Worm (Caenorhabditis elegans) whole organism, L4 larva: Measurements from ENCODE around the gene Y44A6D.7.

Experiments
- D1046.2 ChIP-seq: fragments of 200-800 bp; sonication (Bioruptor generic); IDR thresholded peaks from 2 replicates; pipeline ENCODE4 v1.3.6; 2022; ENCODE audit warnings: missing genetic modification characterization, missing compliant biosample characterization
- T20F7.1 ChIP-seq: fragments of 200-800 bp; sonication (Bioruptor generic); optimal IDR thresholded peaks from 2 replicates; lab custom pipeline; 2018; ENCODE audit warnings: mild to moderate bottlenecking, missing genetic modification characterization, missing compliant biosample characterization
- Y5F2A.4 ChIP-seq: fragments of 200-800 bp; sonication (Bioruptor generic); optimal IDR thresholded peaks from 2 replicates; lab custom pipeline; 2018; ENCODE audit warnings: mild to moderate bottlenecking, missing genetic modification characterization, missing compliant biosample characterization
- Y75B8A.6 ChIP-seq: fragments of 200-800 bp; sonication (Bioruptor generic); IDR thresholded peaks from 2 replicates; pipeline ENCODE4 v1.3.6; 2022; ENCODE audit warnings: missing genetic modification reagents, missing genetic modification characterization, missing compliant biosample characterization
- ZK546.5 ChIP-seq, 2 experiments: sonication (generic microtip); optimal IDR thresholded peaks; 2 replicates each; lab custom pipeline; 2017; ENCODE audit warnings: missing biosample characterization in 2 of 2, missing genetic modification characterization in 2 of 2
- aha-1 ChIP-seq: fragments of 150-350 bp; peaks from one replicate; lab custom pipeline; 2014; ENCODE audit warnings: missing biosample characterization, missing genetic modification characterization
- ama-1 ChIP-seq: fragments of 150-350 bp; optimal IDR thresholded peaks from 2 replicates; lab custom pipeline; 2014; ENCODE audit warnings: inconsistent platforms, mixed read lengths
- arid-1 ChIP-seq: fragments of 200-800 bp; sonication (Bioruptor generic); conservative IDR thresholded peaks from 2 replicates; pipeline ENCODE4 v1.3.6; 2022; ENCODE audit warnings: missing genetic modification reagents, missing genetic modification characterization, missing compliant biosample characterization
- ceh-62 ChIP-seq: sonication (generic microtip); optimal IDR thresholded peaks from 2 replicates; lab custom pipeline; 2017; ENCODE audit warnings: missing biosample characterization, missing genetic modification characterization
- cey-2 ChIP-seq: sonication (generic microtip); optimal IDR thresholded peaks from 3 replicates; lab custom pipeline; 2017; ENCODE audit warnings: missing genetic modification characterization, mild to moderate bottlenecking, missing compliant biosample characterization, antibody characterized with exemption, borderline replicate concordance; ENCODE audit not compliant: insufficient read depth
- daf-16 ChIP-seq, 3 experiments: sonication (generic microtip); optimal IDR thresholded peaks; 2 replicates each; lab custom pipeline; 2016 to 2017; ENCODE audit warnings: missing genetic modification characterization in 3 of 3, missing genetic modification reagents in 3 of 3, mild to moderate bottlenecking in 2 of 3, missing compliant biosample characterization in 2 of 3, missing biosample characterization in 1 of 3, moderate library complexity in 1 of 3
- daf-8 ChIP-seq: fragments of 200-800 bp; sonication (Bioruptor generic); IDR thresholded peaks from 2 replicates; pipeline ENCODE4 v1.3.6; 2022; ENCODE audit warnings: missing genetic modification characterization, missing compliant biosample characterization
- duxl-1 ChIP-seq: sonication (generic microtip); optimal IDR thresholded peaks from 2 replicates; lab custom pipeline; 2016; ENCODE audit warnings: mild to moderate bottlenecking, missing genetic modification characterization, moderate library complexity, missing compliant biosample characterization; ENCODE audit not compliant: poor library complexity
- dve-1 ChIP-seq: sonication (generic microtip); optimal IDR thresholded peaks from 2 replicates; lab custom pipeline; 2017; ENCODE audit warnings: antibody characterized with exemption, mild to moderate bottlenecking, missing genetic modification characterization, missing compliant biosample characterization; ENCODE audit not compliant: insufficient read depth
- fkh-10 ChIP-seq: fragments of 150-350 bp; optimal IDR thresholded peaks from 2 replicates; lab custom pipeline; 2014; ENCODE audit warnings: missing biosample characterization, missing genetic modification reagents, missing genetic modification characterization
- fos-1 ChIP-seq: fragments of 150-350 bp; optimal IDR thresholded peaks from 2 replicates; lab custom pipeline; 2014; ENCODE audit warnings: missing biosample characterization, missing genetic modification characterization
- hif-1 ChIP-seq, 2 experiments: sonication (generic microtip); optimal IDR thresholded peaks; 2 replicates each; lab custom pipeline; 2016 to 2017; ENCODE audit warnings: missing compliant biosample characterization in 2 of 2, missing genetic modification characterization in 2 of 2, missing genetic modification reagents in 2 of 2, missing genotype in 2 of 2, mild to moderate bottlenecking in 1 of 2
- hlh-30 ChIP-seq: sonication (generic microtip); optimal IDR thresholded peaks from 2 replicates; lab custom pipeline; 2017; ENCODE audit warnings: antibody characterized with exemption, mild to moderate bottlenecking, missing genetic modification characterization, missing compliant biosample characterization; ENCODE audit not compliant: insufficient read depth
- lin-38 ChIP-seq: fragments of 200-800 bp; sonication (Bioruptor generic); IDR thresholded peaks from 2 replicates; pipeline ENCODE4 v1.3.6; 2022; ENCODE audit warnings: missing genetic modification reagents, missing genetic modification characterization, missing compliant biosample characterization
- lsy-2 ChIP-seq, 2 experiments: fragments of 150-350 bp in 1 of 2; sonication (generic microtip) in 1 of 2; optimal IDR thresholded peaks; 2 replicates each; lab custom pipeline; 2014 to 2017; ENCODE audit warnings: missing biosample characterization in 2 of 2, missing genetic modification characterization in 2 of 2
- mep-1 ChIP-seq: fragments of 150-350 bp; sonication (generic microtip); optimal IDR thresholded peaks from 3 replicates; lab custom pipeline; 2014; ENCODE audit warnings: missing biosample characterization, missing genetic modification characterization
- mxl-2 ChIP-seq: fragments of 200-800 bp; sonication (Bioruptor generic); conservative IDR thresholded peaks from 2 replicates; pipeline ENCODE4 v1.3.6; 2022; ENCODE audit warnings: missing genetic modification reagents, missing genetic modification characterization, missing compliant biosample characterization
- nhr-10 ChIP-seq: fragments of 150-350 bp; optimal IDR thresholded peaks from 2 replicates; lab custom pipeline; 2014; ENCODE audit warnings: missing biosample characterization, missing genetic modification characterization
- nhr-102 ChIP-seq: sonication (generic microtip); optimal IDR thresholded peaks from 2 replicates; lab custom pipeline; 2016; ENCODE audit warnings: mild to moderate bottlenecking, missing genetic modification characterization, moderate library complexity, missing compliant biosample characterization
- nhr-111 ChIP-seq: fragments of 200-800 bp; sonication (Bioruptor generic); optimal IDR thresholded peaks from 2 replicates; lab custom pipeline; 2018; ENCODE audit warnings: mild to moderate bottlenecking, missing genetic modification characterization, missing compliant biosample characterization
- nhr-42 ChIP-seq: fragments of 200-800 bp; sonication (Bioruptor generic); IDR thresholded peaks from 2 replicates; pipeline ENCODE4 v1.3.6; 2022; ENCODE audit warnings: missing genetic modification characterization, missing compliant biosample characterization
- nhr-77 ChIP-seq: fragments of 150-350 bp; optimal IDR thresholded peaks from 2 replicates; lab custom pipeline; 2014; ENCODE audit warnings: missing biosample characterization, missing genetic modification characterization
- php-3 ChIP-seq: fragments of 200-800 bp; sonication (Bioruptor generic); IDR thresholded peaks from 2 replicates; pipeline ENCODE4 v1.3.6; 2022; ENCODE audit warnings: missing genetic modification reagents, missing genetic modification characterization, missing compliant biosample characterization
- saeg-2 ChIP-seq: fragments of 200-800 bp; sonication (Bioruptor generic); IDR thresholded peaks from 2 replicates; pipeline ENCODE4 v1.3.6; 2022; ENCODE audit warnings: missing genetic modification reagents, missing genetic modification characterization, missing compliant biosample characterization
- set-16 ChIP-seq: fragments of 200-800 bp; sonication (Bioruptor generic); IDR thresholded peaks from 2 replicates; pipeline ENCODE4 v1.3.6; 2022; ENCODE audit warnings: missing genetic modification reagents, missing genetic modification characterization, missing compliant biosample characterization
- snpc-4 ChIP-seq: fragments of 150-350 bp; optimal IDR thresholded peaks from 2 replicates; lab custom pipeline; 2014; ENCODE audit warnings: missing biosample characterization, missing genetic modification characterization
- spr-1 ChIP-seq: sonication (generic microtip); optimal IDR thresholded peaks from 2 replicates; lab custom pipeline; 2016; ENCODE audit warnings: mild to moderate bottlenecking, missing genetic modification characterization, missing compliant biosample characterization
- unc-39 ChIP-seq: sonication (generic microtip); optimal IDR thresholded peaks from 2 replicates; lab custom pipeline; 2017; ENCODE audit warnings: missing biosample characterization, missing genetic modification characterization
- unc-62 ChIP-seq, 3 experiments: fragments of 150-350 bp in 1 of 3; sonication (generic microtip); optimal IDR thresholded peaks in 2 of 3; peaks in 1 of 3; 1 replicate in 1 of 3; 2 replicates in 2 of 3; lab custom pipeline; 2014 to 2017; ENCODE audit warnings: missing biosample characterization in 3 of 3, missing genetic modification characterization in 3 of 3, missing genetic modification reagents in 3 of 3, missing genotype in 1 of 3
- vab-7 ChIP-seq: fragments of 200-800 bp; sonication (Bioruptor generic); IDR thresholded peaks from 2 replicates; pipeline ENCODE4 v1.3.6; 2022; ENCODE audit warnings: missing genetic modification reagents, missing genetic modification characterization, missing compliant biosample characterization
- ztf-11 ChIP-seq: fragments of 150-350 bp; optimal IDR thresholded peaks from 2 replicates; lab custom pipeline; 2014; ENCODE audit warnings: missing biosample characterization, missing genetic modification characterization

Gene Y44A6D.7

DNA sequence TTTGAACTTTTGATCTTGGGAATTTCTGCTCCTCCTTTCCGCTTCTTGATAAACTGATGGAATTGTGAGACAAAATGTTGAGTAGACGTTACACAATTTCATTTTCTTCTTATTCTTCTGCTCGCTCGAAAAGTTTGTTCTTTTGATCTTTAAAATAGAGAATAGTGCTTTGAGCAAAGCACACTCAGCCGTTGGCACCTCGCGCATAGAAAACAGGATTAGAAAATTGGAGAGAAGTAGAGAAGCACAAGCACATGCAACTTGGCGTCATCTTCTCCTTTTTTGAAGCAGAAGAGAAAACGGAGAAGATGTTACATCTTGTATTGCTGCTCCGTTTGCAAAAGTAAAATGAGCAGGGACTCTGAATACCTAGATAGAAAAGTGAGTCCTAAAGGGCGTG, 32.3 kb upstream of the Y44A6D.7 start (continued):
- TF ChIP-seq nhr-111 (GFP tag; lab: Kevin White, UChicago) (no peak), nhr-10 (tag; lab: Kevin White, UChicago) (no peak), fkh-10 (peak; percentile 98), hlh-30 (tag; lab: Kevin White, UChicago) (peak; percentile 84), arid-1 (0 out of 2 replicates have a peak, but pooled peaks have one; percentile 10), mep-1 (tag; lab: Kevin White, UChicago) (peak; percentile 82), ZK546.5 (tag; optimal IDR thresholded peaks at IDR 0.05; lab: Kevin White, UChicago) (no peak), lin-38 (GFP tag; lab: Robert Waterston, UW) (0 out of 2 replicates have a peak, but pooled peaks have one; percentile 19), mxl-2 (GFP tag; lab: Robert Waterston, UW) (no peak), hif-1 (tag; optimal IDR thresholded peaks at IDR 0.05; lab: Kevin White, UChicago) (peak in 1 of 2 experiments; percentile 70), daf-16 (GFP tag; optimal IDR thresholded peaks at IDR 0.05; lab: Kevin White, UChicago) (no peak), daf-16 (tag; optimal IDR thresholded peaks at IDR 0.05; lab: Kevin White, UChicago) (peak; percentile 25), T20F7.1 (peak; percentile 15), nhr-77 (tag; lab: Kevin White, UChicago) (no peak), unc-39 (tag; lab: Kevin White, UChicago) (no peak), ama-1 (lab: Kevin White, UChicago) (no peak), set-16 (GFP tag; lab: Robert Waterston, UW) (no peak), ztf-11 (tag; lab: Kevin White, UChicago) (no peak), duxl-1 (tag; lab: Kevin White, UChicago) (peak; percentile 17), lsy-2 (tag; optimal IDR thresholded peaks at IDR 0.05; lab: Kevin White, UChicago) (peak; percentile 24 to 74), aha-1 (tag; lab: Kevin White, UChicago) (peak; percentile 82), daf-8 (GFP tag; lab: Robert Waterston, UW) (no peak), dve-1 (tag; lab: Kevin White, UChicago) (no peak), ceh-62 (tag; lab: Kevin White, UChicago) (no peak), Y75B8A.6 (GFP tag; lab: Robert Waterston, UW) (no peak), php-3 (GFP tag; lab: Robert Waterston, UW) (no peak), spr-1 (no peak), vab-7 (GFP tag; lab: Robert Waterston, UW) (no peak; the same call in 1 of the 2 replicates), nhr-102 (no peak), saeg-2 (no peak), nhr-42 (no peak), cey-2 (tag; lab: Kevin White, UChicago) (no peak), fos-1 (tag; lab: Kevin White, UChicago) (no peak), D1046.2 (GFP tag; lab: Robert Waterston, UW) (no peak)

DNA sequence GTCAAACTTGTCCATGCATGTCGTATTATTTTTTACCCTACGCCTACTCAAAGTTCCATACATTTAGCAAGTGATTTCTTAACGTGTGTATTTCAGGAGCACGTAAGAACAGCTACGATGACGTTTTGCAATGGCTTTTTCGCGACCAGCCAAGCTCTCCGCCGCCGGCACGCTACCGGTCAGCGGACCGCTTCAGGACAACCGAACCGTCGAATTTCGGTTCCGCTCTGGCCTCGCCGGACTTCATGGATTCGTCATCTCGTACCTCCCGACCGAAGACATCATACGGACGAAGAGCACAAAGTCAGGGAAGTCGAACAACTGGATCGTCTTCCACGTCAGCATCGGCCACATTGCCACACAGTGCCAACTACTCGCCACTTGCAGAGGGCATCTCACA, 30.9 kb upstream of the Y44A6D.7 start:
- TF ChIP-seq set-16 (GFP tag; lab: Robert Waterston, UW) (peak; percentile 88), snpc-4 (tag; lab: Kevin White, UChicago) (no peak), unc-62 (GFP tag; optimal IDR thresholded peaks at IDR 0.05 in 1 of 2; lab: Kevin White, UChicago) (peak in 1 of 2 experiments; percentile 5), unc-62 (tag; optimal IDR thresholded peaks at IDR 0.05; lab: Kevin White, UChicago) (no peak), Y5F2A.4 (GFP tag; lab: Kevin White, UChicago) (no peak)
- TF ChIP-seq, all 104 proteins: peak for 2
